Fruit fly (Drosophila melanogaster): Measurements from ENCODE around the gene Vm26Ab.

dm6 chr2L:5978333-5979054 is 21.7 kb downstream of the Vm26Ab start:
- no peak for TF ChIP-seq psq (optimal IDR thresholded peaks at IDR 0.05)
- TF ChIP-seq ttk (optimal IDR thresholded peaks at IDR 0.05), result no peak

All from Kc167 (cell line).